Worm (Caenorhabditis elegans) whole organism, young adult: ENCODE data around the gene ttll-5.

Experiments used
- D2030.7 ChIP-seq: fragments of 200-800 bp; sonication (Bioruptor generic); IDR thresholded peaks from 2 replicates; pipeline ENCODE4 v1.3.6; 2022; ENCODE audit warnings: missing genetic modification reagents, missing genetic modification characterization, missing compliant biosample characterization
- pha-4 ChIP-seq: fragments of 150-350 bp; sonication (generic microtip); optimal IDR thresholded peaks from 2 replicates; lab custom pipeline; 2014; ENCODE audit warnings: missing biosample characterization, missing genetic modification reagents, missing genetic modification characterization
- snpc-1.3 ChIP-seq: sonication (generic microtip); optimal IDR thresholded peaks from 2 replicates; lab custom pipeline; 2017; ENCODE audit warnings: missing genetic modification characterization, mild to moderate bottlenecking, missing compliant biosample characterization, antibody characterized with exemption, moderate library complexity, missing genotype, missing genetic modification reagents; ENCODE audit not compliant: insufficient read depth
- tbp1 ChIP-seq: fragments of 200-800 bp; sonication (Bioruptor generic); optimal IDR thresholded peaks from 2 replicates; lab custom pipeline; 2018; ENCODE audit warnings: mild to moderate bottlenecking, missing genetic modification characterization, missing compliant biosample characterization

DNA sequence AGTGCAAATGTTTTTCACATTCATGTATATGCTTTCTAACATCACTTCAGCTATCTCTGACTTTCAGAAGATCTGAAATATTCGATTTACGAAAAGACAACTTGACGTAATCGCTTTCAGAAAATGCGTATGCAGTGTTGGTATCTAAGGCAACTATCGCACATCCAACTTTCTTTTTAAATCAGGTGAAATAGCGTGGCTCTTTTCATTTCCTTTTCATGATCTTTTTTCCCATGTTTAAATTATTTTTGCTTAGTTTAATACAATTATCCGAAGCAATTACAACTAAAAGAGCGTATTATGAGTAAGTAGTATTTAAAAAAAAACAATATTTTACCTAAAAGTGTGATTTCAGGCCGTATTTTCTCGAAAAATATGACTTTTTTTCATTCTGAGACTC is 37.9 kb downstream of the ttll-5 start, which contains the start of gene F38B7.11:
- TF ChIP-seq D2030.7 (GFP tag; lab: Robert Waterston, UW) = no peak
- TF ChIP-seq pha-4 (tag; lab: Kevin White, UChicago) = no peak
- TF ChIP-seq snpc-1.3 = no peak
- no peak for TF ChIP-seq tbp1 (GFP tag; lab: Kevin White, UChicago)
